Worm (Caenorhabditis elegans) whole organism, L4/young adult: ENCODE results near the gene R148.8.

ENCODE experiments used
- W03F9.2 ChIP-seq: fragments of 150-350 bp; optimal IDR thresholded peaks from 2 replicates; lab custom pipeline; 2014; ENCODE audit warnings: missing biosample characterization, missing genetic modification characterization
- dao-5 ChIP-seq: sonication (generic microtip); optimal IDR thresholded peaks from 2 replicates; lab custom pipeline; 2016; ENCODE audit warnings: missing genotype, missing genetic modification characterization, moderate library complexity, missing compliant biosample characterization
- him-1 ChIP-seq: sonication (generic microtip); optimal IDR thresholded peaks from 2 replicates; lab custom pipeline; 2016; ENCODE audit warnings: missing genotype, missing genetic modification reagents, missing genetic modification characterization, missing compliant biosample characterization

The R148.8 gene

DNA sequence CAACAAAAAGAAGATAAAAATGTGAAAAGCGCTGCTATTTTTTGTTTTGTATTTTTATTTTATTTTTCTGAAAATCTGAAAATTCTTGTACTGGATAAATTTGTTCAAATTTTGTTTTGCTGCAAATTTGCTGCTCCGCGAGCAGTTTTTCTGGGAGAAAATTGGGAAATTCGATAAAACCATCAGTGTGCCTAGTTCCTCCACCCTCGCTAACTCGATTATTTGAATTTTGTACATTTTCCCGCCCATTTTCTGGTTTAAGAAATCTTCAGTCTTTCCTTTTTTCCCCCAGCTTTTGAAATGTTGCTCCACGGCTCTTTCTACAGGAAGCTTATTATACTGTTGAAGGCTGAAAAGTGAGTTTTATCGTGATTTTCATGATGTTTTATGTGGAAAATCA lies at the start of gene R148.8:
Gene R148.8, plus strand, starts transcription at position 301 of the 400 bp plus-strand sequence.
- TF ChIP-seq him-1 (tag; lab: Kevin White, UChicago) (no peak), dao-5 (tag; lab: Kevin White, UChicago) (no peak), W03F9.2 (tag; lab: Kevin White, UChicago) (no peak)

DNA sequence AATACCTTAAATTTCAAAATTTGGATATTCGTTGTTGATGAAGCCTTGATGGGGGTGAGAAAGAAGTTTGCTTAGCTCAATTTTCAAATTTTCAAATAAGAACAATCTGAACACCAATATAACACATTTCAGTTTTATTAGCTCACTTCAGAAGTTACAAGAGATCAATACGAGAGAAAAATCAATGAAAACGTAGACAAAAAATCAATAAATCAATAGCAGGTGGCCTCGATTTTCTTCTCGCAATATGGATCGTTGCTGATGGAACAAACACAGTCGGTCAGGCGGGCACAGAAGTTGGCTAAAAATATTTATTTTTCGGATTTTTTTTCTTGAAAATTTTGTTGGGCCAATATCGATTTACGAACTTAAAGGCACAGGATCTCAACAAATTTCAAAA lies 49.2 kb upstream of the R148.8 start:
- TF ChIP-seq W03F9.2 (tag; lab: Kevin White, UChicago): no peak
- TF ChIP-seq him-1 (tag; lab: Kevin White, UChicago): no peak
- no peak for TF ChIP-seq dao-5 (tag; lab: Kevin White, UChicago)

DNA sequence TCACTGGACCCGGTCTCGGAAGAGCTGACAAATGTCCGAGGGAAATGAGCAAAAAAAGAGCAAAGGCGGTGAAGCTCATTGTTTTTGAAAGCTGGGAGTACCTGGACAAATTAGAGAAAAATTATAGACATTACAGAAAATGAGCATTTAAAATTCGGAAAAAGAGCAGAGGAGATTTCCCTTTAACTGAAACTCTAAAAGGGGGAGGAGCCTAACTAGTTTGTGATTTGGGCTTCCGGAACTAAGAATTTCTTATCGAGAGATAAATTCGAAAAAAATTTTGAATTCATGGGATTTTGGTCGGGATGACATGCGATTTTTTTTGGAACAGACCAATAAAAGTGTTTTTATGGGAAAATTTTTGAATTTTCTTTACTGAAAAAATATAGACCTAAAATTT lies 47.6 kb upstream of the R148.8 start, which contains the start of gene C44B11.4:
Gene C44B11.4, minus strand, starts transcription at position 101 of the 400 bp plus-strand sequence.
- no peak for TF ChIP-seq him-1 (tag; lab: Kevin White, UChicago)
- no peak for TF ChIP-seq dao-5 (tag; lab: Kevin White, UChicago)
- no peak for TF ChIP-seq W03F9.2 (tag; lab: Kevin White, UChicago)

DNA sequence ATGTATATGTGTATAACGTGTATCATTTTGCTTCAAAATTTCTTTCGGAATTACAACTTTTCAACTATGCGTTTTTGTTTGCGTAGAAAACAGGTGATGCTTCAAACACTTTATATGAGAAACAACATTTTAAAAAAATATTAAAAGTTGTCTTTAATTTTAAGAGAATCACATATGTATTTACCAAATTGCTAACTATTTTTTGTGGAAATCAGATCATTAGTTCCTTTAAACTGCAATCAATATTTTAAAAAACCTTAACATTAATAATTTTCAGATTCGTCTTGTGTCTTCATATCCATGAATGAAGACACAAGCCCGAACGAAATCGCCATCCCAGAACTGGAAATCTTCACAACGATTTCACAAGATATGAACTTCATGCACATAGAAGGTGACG lies 38.4 kb upstream of the R148.8 start, which contains the start of gene C44B11.6:
Gene C44B11.6, plus strand, starts transcription at position 301 of the 400 bp plus-strand sequence.
- TF ChIP-seq him-1 (tag; lab: Kevin White, UChicago) (no peak), dao-5 (tag; lab: Kevin White, UChicago) (no peak), W03F9.2 (tag; lab: Kevin White, UChicago) (no peak)

DNA sequence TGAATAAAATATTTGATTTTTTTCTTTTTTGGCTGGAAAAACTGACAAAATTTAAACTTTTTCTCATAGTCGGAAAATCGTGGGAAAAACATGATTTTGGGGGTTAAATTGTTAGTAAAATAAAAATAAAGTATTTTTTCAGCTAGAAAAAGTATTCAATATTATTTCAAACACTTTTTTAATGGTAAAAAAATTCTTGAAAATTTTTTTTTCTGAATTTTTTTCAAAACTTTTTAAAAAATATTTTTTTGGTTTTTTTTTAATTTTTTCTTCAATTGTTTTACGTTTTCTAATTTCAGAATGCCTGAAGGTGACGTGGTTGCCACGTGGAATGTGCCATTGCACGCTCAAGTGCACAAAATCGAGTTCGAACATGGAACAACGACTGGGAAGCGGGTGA lies 36.3 kb upstream of the R148.8 start, which contains the start of gene C44B11.1:
Gene C44B11.1, plus strand, starts transcription at position 301 of the 400 bp plus-strand sequence.
- TF ChIP-seq W03F9.2 (tag; lab: Kevin White, UChicago) (no peak), him-1 (tag; lab: Kevin White, UChicago) (no peak), dao-5 (tag; lab: Kevin White, UChicago) (no peak)

DNA sequence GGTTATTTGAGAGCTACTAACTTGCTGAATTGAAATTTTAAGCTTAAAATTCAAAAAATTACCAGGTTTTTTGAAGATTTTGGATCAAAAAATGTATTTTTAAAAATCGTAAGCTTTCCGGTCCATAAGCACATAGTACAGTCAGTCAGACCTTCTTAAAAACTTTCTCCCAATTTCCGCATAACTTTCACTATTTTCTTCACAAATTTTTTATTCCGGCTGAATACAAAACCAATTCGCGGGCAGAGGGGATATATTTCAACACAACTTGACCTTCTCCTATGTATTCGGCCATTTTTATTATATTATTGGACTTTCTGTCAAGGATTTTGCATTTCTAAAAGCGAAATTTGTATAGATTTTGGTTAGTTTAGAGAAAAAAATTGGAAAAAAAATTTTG lies 30.8 kb upstream of the R148.8 start:
- no peak for TF ChIP-seq W03F9.2 (tag; lab: Kevin White, UChicago)
- no peak for TF ChIP-seq him-1 (tag; lab: Kevin White, UChicago)
- no peak for TF ChIP-seq dao-5 (tag; lab: Kevin White, UChicago)

DNA sequence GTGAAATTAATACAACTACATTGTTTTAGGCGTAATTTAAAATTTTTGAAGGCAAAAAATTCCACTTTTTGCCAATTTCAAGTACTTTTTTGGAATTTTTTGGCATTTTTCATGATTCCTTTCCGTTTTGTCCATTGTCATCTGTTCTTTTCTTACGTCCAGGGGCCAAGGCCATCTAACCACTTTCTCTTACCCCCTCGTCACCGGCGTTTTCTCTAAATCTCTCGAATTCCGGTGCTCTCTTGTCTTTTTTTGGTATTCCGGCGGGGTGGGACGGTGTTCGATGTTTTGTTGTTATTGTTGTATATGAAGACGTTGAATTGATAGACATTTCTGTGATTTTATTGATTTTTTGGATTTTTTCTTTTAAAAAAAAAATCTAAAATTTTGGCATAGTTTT lies 29.7 kb upstream of the R148.8 start:
- no peak for TF ChIP-seq him-1 (tag; lab: Kevin White, UChicago)
- TF ChIP-seq W03F9.2 (tag; lab: Kevin White, UChicago): no peak
- TF ChIP-seq dao-5 (tag; lab: Kevin White, UChicago): no peak

DNA sequence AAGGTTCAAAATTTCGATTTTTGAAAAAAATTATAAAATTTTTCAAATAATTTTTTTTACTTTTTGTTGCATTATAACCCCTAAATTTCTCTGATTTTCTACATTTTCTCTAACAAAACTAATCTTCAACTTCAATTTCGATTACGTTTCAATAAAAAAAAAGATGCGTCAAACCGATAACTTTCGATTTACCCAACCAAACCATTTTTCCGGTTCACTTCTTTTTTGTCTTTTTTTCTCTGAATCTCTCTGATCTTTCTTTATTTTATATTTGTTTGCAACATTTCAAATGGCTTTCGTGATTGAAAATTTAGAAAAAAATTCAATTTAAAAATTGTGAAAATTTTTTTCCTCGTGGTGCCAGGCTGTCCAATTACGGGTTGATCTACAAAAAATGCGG lies 27.8 kb upstream of the R148.8 start:
- no peak for TF ChIP-seq him-1 (tag; lab: Kevin White, UChicago)
- TF ChIP-seq dao-5 (tag; lab: Kevin White, UChicago): no peak
- no peak for TF ChIP-seq W03F9.2 (tag; lab: Kevin White, UChicago)

DNA sequence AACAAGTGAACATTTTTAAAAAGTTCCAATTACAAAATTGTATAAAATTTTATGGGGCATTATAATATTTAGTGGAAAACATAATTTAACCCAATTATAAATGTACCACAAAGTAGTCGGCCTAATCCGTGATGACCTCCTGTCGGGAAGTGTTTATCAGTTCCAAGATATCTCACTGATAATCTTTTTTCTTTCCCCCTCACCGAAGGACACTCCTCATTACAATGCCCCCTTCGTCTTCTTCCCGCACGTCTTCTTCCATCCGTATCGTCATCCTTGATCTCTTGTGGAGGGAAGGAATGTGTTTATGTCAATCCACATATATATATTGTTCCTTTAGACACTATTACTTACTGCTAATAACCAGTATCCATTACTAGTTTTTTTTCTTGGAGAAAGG lies 26.0 kb upstream of the R148.8 start, which contains the start of gene R148.5:
Gene R148.5, plus strand, starts transcription at position 331 of the 400 bp plus-strand sequence.
- no peak for TF ChIP-seq W03F9.2 (tag; lab: Kevin White, UChicago)
- TF ChIP-seq him-1 (tag; lab: Kevin White, UChicago): no peak
- no peak for TF ChIP-seq dao-5 (tag; lab: Kevin White, UChicago)

DNA sequence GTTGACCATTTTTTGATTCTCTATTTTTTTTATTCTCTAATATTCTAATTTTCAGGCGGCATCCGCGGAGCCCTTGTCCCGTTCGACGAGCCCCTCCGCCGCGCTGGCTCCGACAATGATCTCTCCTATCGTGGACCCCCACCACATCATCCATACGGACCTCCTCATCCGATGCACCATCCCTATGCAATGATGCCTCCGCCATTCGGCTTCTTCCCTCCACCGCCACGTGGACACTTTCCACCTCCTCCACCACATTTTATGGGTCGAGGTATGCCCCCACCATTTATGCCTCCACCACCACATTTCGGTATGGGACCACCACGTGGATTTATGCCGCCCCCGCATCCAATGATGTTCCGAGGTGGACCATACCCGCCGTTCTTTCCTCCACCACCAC lies 22.0 kb upstream of the R148.8 start:
- TF ChIP-seq dao-5 (tag; lab: Kevin White, UChicago): no peak
- no peak for TF ChIP-seq him-1 (tag; lab: Kevin White, UChicago)

DNA sequence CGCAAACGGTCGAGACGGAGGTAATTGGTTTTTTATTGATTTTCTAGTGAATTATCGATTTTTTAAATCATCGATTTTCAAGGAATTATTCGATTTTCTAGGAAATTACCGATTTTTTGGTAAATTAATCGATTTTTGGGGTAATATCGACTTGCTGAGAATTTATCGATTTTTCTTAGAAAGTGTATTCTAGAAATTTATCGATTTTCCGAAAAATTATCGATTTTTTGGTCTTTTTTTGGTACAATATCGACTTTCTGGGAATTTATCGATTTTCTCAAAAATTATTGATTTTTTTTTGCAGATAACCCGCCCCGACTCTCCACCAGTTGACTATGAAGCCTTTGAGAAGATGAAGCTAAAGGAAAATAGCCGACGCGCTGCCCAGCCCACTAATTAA lies 20.8 kb upstream of the R148.8 start:
- no peak for TF ChIP-seq dao-5 (tag; lab: Kevin White, UChicago)
- TF ChIP-seq W03F9.2 (tag; lab: Kevin White, UChicago): no peak
- TF ChIP-seq him-1 (tag; lab: Kevin White, UChicago): no peak

DNA sequence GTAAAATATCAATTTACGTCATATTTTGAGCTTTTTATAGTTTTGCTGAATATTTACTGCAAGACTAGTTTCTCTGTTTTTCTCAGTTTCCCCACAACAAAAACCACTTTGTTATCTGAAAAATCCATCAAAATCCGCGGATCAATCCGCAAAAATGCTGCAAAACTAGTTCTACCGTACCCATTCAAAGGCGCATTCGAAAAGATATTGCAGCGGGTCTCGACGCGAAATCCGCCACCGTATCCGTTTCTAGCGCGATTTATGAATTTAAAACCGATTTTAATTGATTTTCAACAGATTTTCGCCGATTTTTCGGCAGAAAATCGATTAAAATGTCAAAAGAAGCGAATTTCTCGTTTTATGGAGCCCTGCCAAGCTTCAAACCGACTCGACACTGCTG lies 19.9 kb upstream of the R148.8 start, which contains the start of gene R148.4:
Gene R148.4, plus strand, starts transcription at position 211 of the 400 bp plus-strand sequence.
- TF ChIP-seq W03F9.2 (tag; lab: Kevin White, UChicago): no peak
- no peak for TF ChIP-seq him-1 (tag; lab: Kevin White, UChicago)

DNA sequence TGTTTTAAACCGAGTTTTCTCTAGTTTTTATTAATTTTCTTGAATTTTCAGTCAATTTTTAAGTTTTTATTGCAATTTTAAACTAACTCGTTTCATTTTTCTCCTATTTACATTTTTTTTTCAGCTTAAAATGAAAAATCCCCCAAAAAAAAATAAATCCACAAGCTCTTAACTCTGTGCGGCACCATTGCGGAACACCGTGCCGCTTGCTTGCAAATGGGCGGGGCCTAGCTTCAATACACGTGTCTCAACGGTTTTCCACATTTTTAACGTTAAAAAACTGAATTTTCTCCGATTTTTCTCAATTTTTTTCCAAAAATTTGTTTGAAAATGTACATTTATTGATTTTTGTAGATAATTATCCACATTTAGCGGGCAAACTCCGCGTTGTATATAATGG lies 16.3 kb upstream of the R148.8 start, which contains the start of gene R148.3:
Gene R148.3, plus strand, starts transcription at position 347 of the 400 bp plus-strand sequence.
- no peak for TF ChIP-seq dao-5 (tag; lab: Kevin White, UChicago)
- peak; percentile 61 for TF ChIP-seq W03F9.2 (tag; lab: Kevin White, UChicago)

DNA sequence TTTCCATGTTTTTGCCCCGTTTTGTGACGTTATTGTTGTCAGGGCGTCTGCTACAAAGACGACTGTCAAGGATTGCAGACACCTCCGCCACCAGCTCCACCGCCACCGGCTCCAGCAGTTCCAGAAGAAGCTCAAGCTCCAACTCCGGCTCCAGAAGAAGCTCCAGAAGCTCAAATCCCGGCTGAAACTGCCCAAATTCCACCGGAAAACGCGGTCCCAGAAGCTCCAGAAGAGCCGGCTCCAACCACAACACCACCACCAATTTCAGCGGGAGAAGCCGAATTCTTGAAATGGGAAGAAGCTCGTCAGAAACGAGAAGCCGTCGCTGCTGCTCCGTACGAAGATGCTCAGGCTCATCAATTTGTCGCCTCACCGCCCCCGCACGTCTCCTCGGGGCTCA lies 14.5 kb upstream of the R148.8 start:
- TF ChIP-seq him-1 (tag; lab: Kevin White, UChicago) (no peak), W03F9.2 (tag; lab: Kevin White, UChicago) (no peak), dao-5 (tag; lab: Kevin White, UChicago) (no peak)
